Fruit fly (Drosophila melanogaster) whole organism, adult: Measurements from ENCODE around the gene Rsph9.

Experiments used
- CG11617 ChIP-seq: fragments of 200-800 bp; sonication (Bioruptor generic); optimal IDR thresholded peaks from 2 replicates; lab custom pipeline; 2017; ENCODE audit warnings: mild to moderate bottlenecking, missing biosample characterization, missing genetic modification reagents, missing genetic modification characterization
- CG33017 ChIP-seq: fragments of 200-800 bp; sonication (Bioruptor generic); optimal IDR thresholded peaks from 2 replicates; lab custom pipeline; 2018; ENCODE audit warnings: missing biosample characterization, mild to moderate bottlenecking, missing genetic modification characterization, moderate library complexity
- CG5204 ChIP-seq: fragments of 200-800 bp; sonication (Bioruptor generic); optimal IDR thresholded peaks from 2 replicates; lab custom pipeline; 2016; ENCODE audit warnings: missing biosample characterization, missing genetic modification characterization
- CG7045 ChIP-seq: fragments of 200-800 bp; sonication (Bioruptor generic); optimal IDR thresholded peaks from 2 replicates; lab custom pipeline; 2017; ENCODE audit warnings: missing biosample characterization, mild to moderate bottlenecking, missing genetic modification characterization
- Clk ChIP-seq: fragments of 200-800 bp; sonication (Bioruptor generic); optimal IDR thresholded peaks from 2 replicates; lab custom pipeline; 2017; ENCODE audit warnings: missing biosample characterization, missing genetic modification characterization
- Mnt ChIP-seq: fragments of 200-800 bp; sonication (Bioruptor generic); optimal IDR thresholded peaks from 2 replicates; lab custom pipeline; 2016; ENCODE audit warnings: missing biosample characterization, mild to moderate bottlenecking, missing genetic modification characterization
- cnc ChIP-seq, 2 experiments: fragments of >200 bp; optimal IDR thresholded peaks; 2 replicates each; lab custom pipeline; 2017
- tj ChIP-seq: fragments of 200-800 bp; sonication (Bioruptor generic); optimal IDR thresholded peaks from 3 replicates; lab custom pipeline; 2017; ENCODE audit warnings: missing biosample characterization, mild to moderate bottlenecking, missing genetic modification characterization, moderate library complexity

DNA sequence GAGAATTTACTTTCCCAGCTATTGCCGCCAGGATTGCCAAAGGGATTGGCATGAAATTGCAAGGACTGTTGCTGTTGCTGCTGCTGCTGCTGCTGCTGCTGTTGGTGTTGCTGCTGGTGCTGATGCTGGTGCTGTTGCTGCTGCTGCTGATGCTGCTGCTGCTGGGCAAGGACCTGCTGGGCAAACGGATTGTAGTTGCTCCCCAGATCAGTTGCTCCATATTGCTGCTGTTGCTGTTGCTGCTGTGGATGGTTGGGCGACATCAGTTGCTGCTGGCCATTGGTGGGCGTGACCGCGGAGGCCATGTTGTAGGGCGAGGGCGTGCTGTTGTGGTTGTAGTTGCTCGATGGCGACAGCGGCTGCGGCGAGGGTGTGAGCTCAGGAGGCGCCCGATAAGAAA is 25.2 kb upstream of the Rsph9 start:
- TF ChIP-seq cnc (optimal IDR thresholded peaks at IDR 0.05; lab: Kevin White, UChicago) (no peak), Clk (GFP tag; lab: Kevin White, UChicago) (no peak), CG33017 (tag; lab: Kevin White, UChicago) (no peak), CG11617 (GFP tag; lab: Kevin White, UChicago) (no peak), tj (GFP tag; lab: Kevin White, UChicago) (no peak), CG7045 (no peak), CG5204 (GFP tag; lab: Kevin White, UChicago) (no peak), Mnt (GFP tag; lab: Kevin White, UChicago) (no peak)
